Worm (Caenorhabditis elegans): ENCODE data around the gene T28F3.8.
A peak's percentile ranks its signal among the peaks of the same experiment; 100 is the strongest.

The T28F3.8 gene

DNA sequence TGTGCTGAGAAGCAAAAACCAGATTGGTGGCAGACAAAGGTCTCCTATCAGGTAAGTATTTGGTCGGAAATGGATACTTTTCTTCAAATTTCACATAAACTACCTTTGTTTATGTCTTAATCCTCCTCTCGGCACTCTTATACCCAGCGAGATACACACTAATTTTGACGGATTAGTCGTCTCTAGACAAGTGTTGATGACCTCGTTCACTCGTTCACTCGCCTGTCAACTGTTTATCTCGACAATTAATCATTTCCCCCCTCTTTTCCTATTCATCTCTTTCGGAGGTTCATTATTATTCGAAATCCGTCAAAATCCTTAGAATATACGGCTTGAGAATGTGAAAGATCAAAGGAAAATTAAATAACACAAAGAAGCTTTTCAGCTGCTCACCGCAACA is 37.4 kb downstream of the T28F3.8 start:
- TF ChIP-seq T22C8.4 (GFP tag; IDR thresholded peaks at IDR 0.05): no peak
- TF ChIP-seq cog-1 (tag; optimal IDR thresholded peaks at IDR 0.05): peak; percentile 22

- TF ChIP-seq med-1 (GFP tag; optimal IDR thresholded peaks at IDR 0.05; ENCODE audit: insufficient read depth) (no peak), klf-2 (GFP tag; conservative IDR thresholded peaks at IDR 0.05) (no peak), flt-1 (GFP tag; IDR thresholded peaks at IDR 0.05) (no peak), ztf-29 (GFP tag; IDR thresholded peaks at IDR 0.05) (no peak), tab-1 (GFP tag; IDR thresholded peaks at IDR 0.05) (no peak), ref-1 (GFP tag; conservative IDR thresholded peaks at IDR 0.05) (no peak), cog-1 (tag; optimal IDR thresholded peaks at IDR 0.05) (no peak), T22C8.4 (GFP tag; IDR thresholded peaks at IDR 0.05) (no peak), ztf-23 (GFP tag; IDR thresholded peaks at IDR 0.05) (no peak)
These were observed 38.1 kb downstream of the T28F3.8 start, which contains the start of gene atgp-1 for ce11 chrIV:17269042-17269441. Gene atgp-1 (plus strand): TSS chrIV:17269342.

DNA sequence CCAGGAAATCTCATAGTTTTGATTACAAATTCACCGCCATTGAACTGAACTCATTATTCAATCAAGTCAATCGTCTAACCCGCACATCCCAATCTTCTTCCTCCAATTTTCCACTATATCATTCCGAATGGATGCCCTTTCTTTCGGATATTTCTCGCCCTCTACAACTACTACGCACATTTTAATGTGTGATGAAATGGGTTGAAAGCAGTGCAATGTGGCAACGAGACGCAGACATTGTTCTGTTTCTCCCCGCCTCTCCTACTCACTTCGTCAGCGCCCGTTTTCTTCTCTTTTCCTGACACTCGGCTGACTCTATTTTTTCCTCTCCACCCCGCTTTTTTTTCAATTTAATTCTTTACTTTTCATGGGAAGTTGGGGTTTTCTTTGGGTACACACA is 38.5 kb downstream of the T28F3.8 start:
- TF ChIP-seq ztf-29 (GFP tag; IDR thresholded peaks at IDR 0.05) (no peak), cog-1 (tag; optimal IDR thresholded peaks at IDR 0.05) (peak; percentile 51), ztf-23 (GFP tag; IDR thresholded peaks at IDR 0.05) (0 out of 2 replicates have a peak, but pooled peaks have one; percentile 61)

ce11 chrIV:17268069-17268468 is 39.1 kb downstream of the T28F3.8 start:
- TF ChIP-seq ref-1 (GFP tag; conservative IDR thresholded peaks at IDR 0.05): no peak
- no peak for TF ChIP-seq cog-1 (tag; optimal IDR thresholded peaks at IDR 0.05)
- TF ChIP-seq tab-1 (GFP tag; IDR thresholded peaks at IDR 0.05): no peak
- TF ChIP-seq flt-1 (GFP tag; IDR thresholded peaks at IDR 0.05): no peak
- no peak for TF ChIP-seq T22C8.4 (GFP tag; IDR thresholded peaks at IDR 0.05)
- no peak for TF ChIP-seq ztf-29 (GFP tag; IDR thresholded peaks at IDR 0.05)
- no peak for TF ChIP-seq ztf-23 (GFP tag; IDR thresholded peaks at IDR 0.05)
- TF ChIP-seq klf-2 (GFP tag; conservative IDR thresholded peaks at IDR 0.05): no peak

ce11 chrIV:17267304-17267891 is 39.7 kb downstream of the T28F3.8 start:
- no peak for TF ChIP-seq T22C8.4 (GFP tag; IDR thresholded peaks at IDR 0.05)
- TF ChIP-seq ztf-29 (GFP tag; IDR thresholded peaks at IDR 0.05): no peak
- no peak for TF ChIP-seq cog-1 (tag; optimal IDR thresholded peaks at IDR 0.05)
- no peak for TF ChIP-seq flt-1 (GFP tag; IDR thresholded peaks at IDR 0.05)
- TF ChIP-seq tab-1 (GFP tag; IDR thresholded peaks at IDR 0.05): no peak
- no peak for TF ChIP-seq med-1 (GFP tag; optimal IDR thresholded peaks at IDR 0.05; ENCODE audit: insufficient read depth)
- no peak for TF ChIP-seq klf-2 (GFP tag; conservative IDR thresholded peaks at IDR 0.05)
- TF ChIP-seq ztf-23 (GFP tag; IDR thresholded peaks at IDR 0.05): no peak
- no peak for TF ChIP-seq ref-1 (GFP tag; conservative IDR thresholded peaks at IDR 0.05)

DNA sequence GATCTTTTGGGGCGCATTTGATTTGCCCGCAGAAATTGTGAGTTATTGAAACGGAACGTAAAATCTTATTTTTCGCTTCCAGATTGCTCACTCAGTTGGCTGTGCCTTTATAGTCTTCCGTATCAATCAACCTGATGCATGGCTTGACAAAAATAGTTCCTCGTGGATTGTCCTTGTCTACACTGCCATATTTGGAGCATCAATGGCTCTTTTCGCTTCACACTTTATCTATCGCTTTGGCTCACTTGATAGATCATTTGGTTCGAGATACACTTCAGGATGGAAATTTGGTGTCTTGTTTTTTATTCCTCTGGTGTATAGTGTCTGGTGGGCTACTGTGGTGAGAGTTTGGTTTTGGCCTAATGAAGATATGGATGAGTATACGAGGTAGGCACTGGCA is 41.4 kb downstream of the T28F3.8 start:
- TF ChIP-seq klf-2 (GFP tag; conservative IDR thresholded peaks at IDR 0.05) (no peak), ztf-23 (GFP tag; IDR thresholded peaks at IDR 0.05) (no peak), flt-1 (GFP tag; IDR thresholded peaks at IDR 0.05) (no peak), med-1 (GFP tag; optimal IDR thresholded peaks at IDR 0.05; ENCODE audit: insufficient read depth) (no peak), cog-1 (tag; optimal IDR thresholded peaks at IDR 0.05) (no peak), tab-1 (GFP tag; IDR thresholded peaks at IDR 0.05) (no peak), ref-1 (GFP tag; conservative IDR thresholded peaks at IDR 0.05) (no peak), T22C8.4 (GFP tag; IDR thresholded peaks at IDR 0.05) (no peak), ztf-29 (GFP tag; IDR thresholded peaks at IDR 0.05) (no peak)

- TF ChIP-seq ref-1 (GFP tag; conservative IDR thresholded peaks at IDR 0.05): no peak
- TF ChIP-seq ztf-23 (GFP tag; IDR thresholded peaks at IDR 0.05): no peak
These were observed 41.8 kb downstream of the T28F3.8 start, which contains the start of gene str-187 for ce11 chrIV:17265279-17265678. Gene str-187 (plus strand): TSS chrIV:17265579.

DNA sequence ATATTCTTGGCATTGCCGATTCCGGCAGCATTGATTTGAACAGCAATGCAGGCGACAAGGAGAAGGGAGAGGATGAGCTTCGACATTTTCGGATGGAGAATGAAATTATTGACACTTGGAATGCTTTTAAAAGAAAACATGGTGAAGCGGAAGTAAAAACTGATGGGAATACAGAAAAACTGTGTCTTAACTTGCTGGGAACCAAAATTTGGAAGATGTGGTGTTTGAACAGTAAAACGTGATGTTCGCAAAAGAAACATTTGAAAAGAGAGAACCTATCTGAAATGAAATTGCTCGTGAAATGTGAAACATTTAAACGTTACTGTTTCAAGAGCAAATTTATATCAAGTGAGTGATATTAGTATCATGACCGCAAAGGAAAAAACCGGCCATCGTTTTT is 42.4 kb downstream of the T28F3.8 start, which contains the start of gene F26D10.13:
Gene F26D10.13, minus strand, starts transcription at position 101 of the 400 bp plus-strand sequence.
- no peak for TF ChIP-seq med-1 (GFP tag; optimal IDR thresholded peaks at IDR 0.05; ENCODE audit: insufficient read depth)
- TF ChIP-seq ref-1 (GFP tag; conservative IDR thresholded peaks at IDR 0.05): no peak
- TF ChIP-seq tab-1 (GFP tag; IDR thresholded peaks at IDR 0.05): no peak
- no peak for TF ChIP-seq flt-1 (GFP tag; IDR thresholded peaks at IDR 0.05)
- no peak for TF ChIP-seq klf-2 (GFP tag; conservative IDR thresholded peaks at IDR 0.05)
- no peak for TF ChIP-seq ztf-23 (GFP tag; IDR thresholded peaks at IDR 0.05)
- TF ChIP-seq cog-1 (tag; optimal IDR thresholded peaks at IDR 0.05): no peak
- no peak for TF ChIP-seq ztf-29 (GFP tag; IDR thresholded peaks at IDR 0.05)
- TF ChIP-seq T22C8.4 (GFP tag; IDR thresholded peaks at IDR 0.05): no peak

DNA sequence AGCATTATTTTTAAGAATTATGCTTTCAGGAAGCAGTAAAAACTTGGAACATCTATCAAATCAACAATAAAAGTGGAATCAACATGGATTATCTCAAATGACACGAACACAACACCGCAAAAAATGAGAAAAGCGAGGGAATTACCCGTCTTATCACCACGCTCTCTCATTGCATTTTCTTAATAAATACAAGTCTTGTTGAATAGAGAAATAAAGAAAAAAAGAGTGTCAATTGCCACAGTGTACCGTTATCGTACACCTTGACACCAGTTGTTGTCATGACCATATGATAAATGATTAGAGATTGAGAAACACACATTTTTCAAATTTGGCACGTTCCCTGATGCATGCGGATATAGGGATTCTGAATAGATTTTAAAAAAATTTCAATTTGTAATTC is 43.4 kb downstream of the T28F3.8 start:
- TF ChIP-seq cog-1 (tag; optimal IDR thresholded peaks at IDR 0.05) (no peak), ztf-23 (GFP tag; IDR thresholded peaks at IDR 0.05) (no peak), med-1 (GFP tag; optimal IDR thresholded peaks at IDR 0.05; ENCODE audit: insufficient read depth) (no peak), klf-2 (GFP tag; conservative IDR thresholded peaks at IDR 0.05) (no peak), T22C8.4 (GFP tag; IDR thresholded peaks at IDR 0.05) (no peak), flt-1 (GFP tag; IDR thresholded peaks at IDR 0.05) (no peak), ref-1 (GFP tag; conservative IDR thresholded peaks at IDR 0.05) (no peak)

ce11 chrIV:17262385-17262784 is 44.7 kb downstream of the T28F3.8 start, which contains the start of gene ZK550.6:
Gene ZK550.6 (minus strand): TSS chrIV:17262485.
- TF ChIP-seq klf-2 (GFP tag; conservative IDR thresholded peaks at IDR 0.05): no peak
- no peak for TF ChIP-seq tab-1 (GFP tag; IDR thresholded peaks at IDR 0.05)
- TF ChIP-seq T22C8.4 (GFP tag; IDR thresholded peaks at IDR 0.05): no peak
- no peak for TF ChIP-seq med-1 (GFP tag; optimal IDR thresholded peaks at IDR 0.05; ENCODE audit: insufficient read depth)
- TF ChIP-seq ztf-29 (GFP tag; IDR thresholded peaks at IDR 0.05): no peak
- no peak for TF ChIP-seq ref-1 (GFP tag; conservative IDR thresholded peaks at IDR 0.05)
- TF ChIP-seq cog-1 (tag; optimal IDR thresholded peaks at IDR 0.05): no peak
- TF ChIP-seq ztf-23 (GFP tag; IDR thresholded peaks at IDR 0.05): no peak
- TF ChIP-seq flt-1 (GFP tag; IDR thresholded peaks at IDR 0.05): no peak

Measured in whole organism, midembryonic.